Worm (Caenorhabditis elegans): ENCODE data around the gene lact-3.
A peak's percentile ranks its signal among the peaks of the same experiment; 100 is the strongest.

ce11 chrII:10627086-10627485, 30.4 kb downstream of the lact-3 start:
- TF ChIP-seq fos-1 (tag; optimal IDR thresholded peaks at IDR 0.05) (no peak), nhr-237 (tag; optimal IDR thresholded peaks at IDR 0.05) (no peak), pqm-1 (tag; optimal IDR thresholded peaks at IDR 0.05) (peak; percentile 38), elt-3 (tag; optimal IDR thresholded peaks at IDR 0.05) (no peak), ceh-82 (tag; optimal IDR thresholded peaks at IDR 0.05) (no peak), sea-2 (GFP tag; optimal IDR thresholded peaks at IDR 0.05) (no peak)
